Fruit fly (Drosophila melanogaster) whole organism, prepupa: ENCODE measurements around the gene Rbfox1.

ENCODE experiments used
- CG10669 ChIP-seq: fragments of 200-800 bp; sonication (Bioruptor generic); optimal IDR thresholded peaks from 3 replicates; lab custom pipeline; 2018; ENCODE audit warnings: missing biosample characterization, mild to moderate bottlenecking, missing genetic modification characterization, moderate library complexity
- CG11294 ChIP-seq: fragments of 200-800 bp; sonication (Bioruptor generic); IDR thresholded peaks from 2 replicates; pipeline ENCODE4 v1.3.6; 2022; ENCODE audit warnings: missing biosample characterization, missing genetic modification characterization
- CG11902 ChIP-seq: fragments of 200-800 bp; sonication (Bioruptor generic); optimal IDR thresholded peaks from 3 replicates; lab custom pipeline; 2016; ENCODE audit warnings: missing biosample characterization, missing genetic modification characterization
- CG1621 ChIP-seq: fragments of 200-800 bp; sonication (Bioruptor generic); optimal IDR thresholded peaks from 3 replicates; lab custom pipeline; 2018; ENCODE audit warnings: missing biosample characterization, mild to moderate bottlenecking, missing genetic modification characterization
- CG3032 ChIP-seq: fragments of 200-800 bp; optimal IDR thresholded peaks from 2 replicates; lab custom pipeline; 2019; ENCODE audit warnings: missing biosample characterization, mild to moderate bottlenecking, missing genetic modification characterization, moderate library complexity
- CG31627 ChIP-seq: fragments of 200-800 bp; sonication (Bioruptor generic); optimal IDR thresholded peaks from 3 replicates; lab custom pipeline; 2016; ENCODE audit warnings: missing biosample characterization, missing genetic modification characterization
- CG3919 ChIP-seq: fragments of 200-800 bp; sonication (Bioruptor generic); optimal IDR thresholded peaks from 3 replicates; lab custom pipeline; 2016; ENCODE audit warnings: missing biosample characterization, missing genetic modification characterization
- CG6792 ChIP-seq: fragments of 200-800 bp; sonication (Bioruptor generic); optimal IDR thresholded peaks from 3 replicates; lab custom pipeline; 2016; ENCODE audit warnings: missing biosample characterization, missing genetic modification characterization
- CG6808 ChIP-seq: fragments of 200-800 bp; sonication (Bioruptor generic); optimal IDR thresholded peaks from 3 replicates; lab custom pipeline; 2017; ENCODE audit warnings: missing biosample characterization, missing genetic modification characterization, mild to moderate bottlenecking, moderate library complexity, missing genetic modification reagents
- CG8119 ChIP-seq: fragments of 200-800 bp; sonication (Bioruptor generic); IDR thresholded peaks from 3 replicates; pipeline ENCODE4 v1.3.6; 2022; ENCODE audit warnings: missing biosample characterization, missing genetic modification characterization
- Eip93F ChIP-seq: fragments of 200-800 bp; sonication (Bioruptor generic); optimal IDR thresholded peaks from 2 replicates; lab custom pipeline; 2016; ENCODE audit warnings: missing biosample characterization, mild to moderate bottlenecking, missing genetic modification characterization
- Ets21C ChIP-seq: fragments of 200-800 bp; sonication (Bioruptor generic); optimal IDR thresholded peaks from 3 replicates; lab custom pipeline; 2016; ENCODE audit warnings: missing biosample characterization, missing genetic modification characterization
- Ets96B ChIP-seq: fragments of 200-800 bp; optimal IDR thresholded peaks from 2 replicates; lab custom pipeline; 2019; ENCODE audit warnings: missing biosample characterization, mild to moderate bottlenecking, missing genetic modification characterization, moderate library complexity
- Hr39 ChIP-seq: fragments of 200-800 bp; sonication (Bioruptor generic); optimal IDR thresholded peaks from 2 replicates; lab custom pipeline; 2016; ENCODE audit warnings: missing biosample characterization, missing genetic modification characterization
- Hr4 ChIP-seq: fragments of 200-800 bp; sonication (Bioruptor generic); optimal IDR thresholded peaks from 3 replicates; lab custom pipeline; 2016; ENCODE audit warnings: missing biosample characterization, missing genetic modification characterization
- Lpt ChIP-seq: fragments of 200-800 bp; sonication (Bioruptor generic); optimal IDR thresholded peaks from 3 replicates; lab custom pipeline; 2016; ENCODE audit warnings: missing biosample characterization, missing genetic modification characterization
- Smox ChIP-seq: fragments of 200-800 bp; sonication (Bioruptor generic); optimal IDR thresholded peaks from 3 replicates; lab custom pipeline; 2016; ENCODE audit warnings: missing biosample characterization, missing genetic modification characterization
- Sox102F ChIP-seq: fragments of 200-800 bp; sonication (Bioruptor generic); optimal IDR thresholded peaks from 2 replicates; lab custom pipeline; 2016; ENCODE audit warnings: missing biosample characterization, mild to moderate bottlenecking, missing genetic modification characterization
- Sox14 ChIP-seq: fragments of 200-800 bp; sonication (Bioruptor generic); optimal IDR thresholded peaks from 3 replicates; lab custom pipeline; 2016; ENCODE audit warnings: missing biosample characterization, missing genetic modification characterization
- achi ChIP-seq: fragments of 200-800 bp; sonication (Bioruptor generic); optimal IDR thresholded peaks from 3 replicates; lab custom pipeline; 2016; ENCODE audit warnings: missing biosample characterization, missing genetic modification characterization
- acj6 ChIP-seq: fragments of 200-800 bp; sonication (Bioruptor generic); optimal IDR thresholded peaks from 3 replicates; lab custom pipeline; 2016; ENCODE audit warnings: missing biosample characterization, missing genetic modification characterization
- cyc ChIP-seq: fragments of 200-800 bp; sonication (Bioruptor generic); optimal IDR thresholded peaks from 3 replicates; lab custom pipeline; 2016; ENCODE audit warnings: missing biosample characterization, missing genetic modification characterization
- dac ChIP-seq: fragments of 200-800 bp; sonication (Bioruptor generic); optimal IDR thresholded peaks from 2 replicates; lab custom pipeline; 2017; ENCODE audit warnings: missing biosample characterization, mild to moderate bottlenecking, missing genetic modification characterization
- dsx ChIP-seq: fragments of 200-800 bp; optimal IDR thresholded peaks from 3 replicates; lab custom pipeline; 2019; ENCODE audit warnings: missing biosample characterization, mild to moderate bottlenecking, missing genetic modification characterization, moderate library complexity; ENCODE audit not compliant: poor library complexity, severe bottlenecking
- eg ChIP-seq: fragments of 200-800 bp; sonication (Bioruptor generic); IDR thresholded peaks from 3 replicates; pipeline ENCODE4 v1.3.6; 2022; ENCODE audit warnings: missing biosample characterization, missing genetic modification characterization
- fd59A ChIP-seq: fragments of 200-800 bp; sonication (Bioruptor generic); optimal IDR thresholded peaks from 2 replicates; lab custom pipeline; 2017; ENCODE audit warnings: missing biosample characterization, mild to moderate bottlenecking, missing genetic modification characterization, missing genetic modification reagents
- fd85E ChIP-seq: fragments of 200-800 bp; sonication (Bioruptor generic); optimal IDR thresholded peaks from 3 replicates; lab custom pipeline; 2016; ENCODE audit warnings: missing biosample characterization, missing genetic modification characterization
- fkh ChIP-seq: fragments of 200-800 bp; sonication (Bioruptor generic); optimal IDR thresholded peaks from 3 replicates; lab custom pipeline; 2017; ENCODE audit warnings: missing biosample characterization, mild to moderate bottlenecking, missing genetic modification characterization, moderate library complexity
- pdm3 ChIP-seq: fragments of 200-800 bp; sonication (Bioruptor generic); optimal IDR thresholded peaks from 3 replicates; lab custom pipeline; 2016; ENCODE audit warnings: missing biosample characterization, missing genetic modification characterization
- spab ChIP-seq: fragments of 200-800 bp; sonication (Bioruptor generic); optimal IDR thresholded peaks from 2 replicates; lab custom pipeline; 2017; ENCODE audit warnings: missing biosample characterization, mild to moderate bottlenecking, missing genetic modification characterization, missing genetic modification reagents
- svp ChIP-seq: fragments of 200-800 bp; sonication (Bioruptor generic); peaks from one replicate; lab custom pipeline; 2016; ENCODE audit warnings: missing biosample characterization, missing genetic modification characterization
- vri ChIP-seq: fragments of 200-800 bp; sonication (Bioruptor generic); optimal IDR thresholded peaks from 3 replicates; lab custom pipeline; 2016; ENCODE audit warnings: missing biosample characterization, mild to moderate bottlenecking, missing genetic modification characterization

Gene Rbfox1

DNA sequence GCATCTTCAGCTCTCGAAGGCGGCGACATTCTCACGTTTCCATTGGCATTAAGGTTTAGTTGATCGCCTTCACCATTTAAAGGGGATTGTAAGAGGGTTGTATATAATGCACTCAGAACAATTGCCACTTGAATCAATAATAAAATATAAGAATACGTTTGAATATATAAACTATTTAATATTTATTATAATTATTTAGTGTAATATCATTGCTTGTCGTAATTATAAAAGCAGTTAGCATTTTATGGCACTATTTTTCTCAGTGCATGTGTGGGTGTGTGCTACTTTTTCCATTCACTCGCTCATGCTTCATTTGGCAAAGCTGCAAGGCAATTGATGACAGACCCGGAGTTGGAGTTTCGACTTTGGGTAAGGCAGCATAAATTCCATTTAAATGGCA lies 81.0 kb downstream of the Rbfox1 start (continued):
- TF ChIP-seq CG11294 (GFP tag; lab: Robert Waterston, UW): peak; percentile 47
- TF ChIP-seq dsx (GFP tag; lab: Kevin White, UChicago): peak; percentile 75
- TF ChIP-seq Eip93F: no peak
- TF ChIP-seq CG1621 (tag; lab: Kevin White, UChicago): peak; percentile 7
- TF ChIP-seq Sox14 (GFP tag; lab: Kevin White, UChicago): no peak
- TF ChIP-seq Hr39 (GFP tag; lab: Kevin White, UChicago): no peak
- peak; percentile 62 for TF ChIP-seq fd59A
- TF ChIP-seq Ets96B (tag; lab: Kevin White, UChicago): peak; percentile 74
- TF ChIP-seq fkh (GFP tag; lab: Kevin White, UChicago): no peak

DNA sequence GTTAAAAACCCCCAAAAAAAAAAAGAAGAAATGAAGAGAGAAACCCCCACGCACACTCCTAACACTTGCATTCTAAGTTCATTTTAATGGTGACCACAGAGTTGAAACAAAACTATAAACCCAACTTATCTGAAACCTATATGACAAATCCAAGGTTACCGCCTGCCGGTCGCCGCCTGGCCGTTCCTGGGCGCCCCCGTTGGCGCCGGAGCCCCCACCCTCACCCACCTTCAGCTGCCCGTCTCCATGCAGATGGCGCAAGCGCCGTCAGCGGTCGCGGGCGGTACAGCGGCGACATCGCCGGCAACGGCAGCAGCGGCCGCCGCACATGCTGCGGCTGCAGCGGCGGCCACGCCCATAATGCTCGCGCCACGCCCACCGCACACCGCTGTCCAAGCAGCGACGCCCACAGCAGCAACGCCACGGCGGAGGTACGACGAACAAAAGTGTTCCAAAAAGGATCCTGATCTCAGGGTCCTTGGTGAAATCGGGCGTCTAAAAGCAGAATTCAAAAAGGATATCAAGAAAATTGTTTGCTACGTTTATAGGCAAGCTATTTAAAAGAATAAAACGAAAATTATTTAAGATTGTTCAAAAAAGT lies 100.6 kb downstream of the Rbfox1 start:
- no peak for TF ChIP-seq fd59A

DNA sequence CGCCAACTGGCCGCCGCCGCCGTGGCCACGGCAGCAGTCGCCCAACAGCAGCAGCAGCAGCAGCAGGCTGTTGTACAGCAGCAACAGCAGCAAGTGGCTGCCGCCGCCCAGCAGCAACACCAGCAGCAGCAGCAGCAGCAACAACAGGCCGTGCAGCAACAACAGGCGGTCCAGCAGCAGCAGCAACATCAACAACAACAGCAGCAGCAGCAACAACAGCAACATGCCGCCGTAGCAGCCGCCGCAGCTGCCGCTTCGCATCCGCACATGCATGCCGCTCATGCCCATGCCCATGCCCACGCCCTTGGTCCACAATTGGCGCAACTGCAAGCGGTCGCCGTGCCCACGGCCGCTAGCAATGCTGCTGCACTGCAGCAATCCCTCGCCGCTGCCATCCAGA lies 103.8 kb downstream of the Rbfox1 start:
- TF ChIP-seq dsx (GFP tag; lab: Kevin White, UChicago): no peak
- TF ChIP-seq achi: no peak
- TF ChIP-seq dac: no peak
- no peak for TF ChIP-seq CG8119

DNA sequence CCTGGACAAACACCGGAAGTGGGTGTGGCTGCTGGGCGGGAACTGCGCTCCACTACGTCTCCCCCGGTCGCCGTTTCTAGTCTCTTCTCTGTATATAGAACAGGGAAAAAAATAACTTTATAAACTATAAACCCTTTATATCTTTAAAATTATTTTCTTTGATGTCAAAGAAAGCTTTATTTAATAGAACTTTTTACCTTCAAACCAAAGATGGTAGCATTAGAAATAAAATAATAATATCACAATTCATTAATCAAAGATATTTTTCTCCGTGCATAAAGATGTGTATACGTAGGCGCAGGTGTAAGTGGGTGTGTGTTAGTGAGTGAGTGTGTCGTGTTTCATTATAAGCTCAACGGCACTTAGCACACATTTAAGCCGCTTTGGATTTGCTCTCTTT lies 118.3 kb downstream of the Rbfox1 start:
- TF ChIP-seq fd85E (GFP tag; lab: Kevin White, UChicago): no peak
- no peak for TF ChIP-seq Ets21C (GFP tag; lab: Kevin White, UChicago)
- TF ChIP-seq Sox14 (GFP tag; lab: Kevin White, UChicago): no peak
- no peak for TF ChIP-seq CG31627
- no peak for TF ChIP-seq svp (GFP tag; lab: Kevin White, UChicago)
- no peak for TF ChIP-seq CG3919 (GFP tag; lab: Kevin White, UChicago)
- no peak for TF ChIP-seq cyc (GFP tag; lab: Kevin White, UChicago)
- no peak for TF ChIP-seq acj6 (GFP tag; lab: Kevin White, UChicago)
- no peak for TF ChIP-seq pdm3 (GFP tag; lab: Kevin White, UChicago)
- no peak for TF ChIP-seq CG10669 (GFP tag; lab: Kevin White, UChicago)

DNA sequence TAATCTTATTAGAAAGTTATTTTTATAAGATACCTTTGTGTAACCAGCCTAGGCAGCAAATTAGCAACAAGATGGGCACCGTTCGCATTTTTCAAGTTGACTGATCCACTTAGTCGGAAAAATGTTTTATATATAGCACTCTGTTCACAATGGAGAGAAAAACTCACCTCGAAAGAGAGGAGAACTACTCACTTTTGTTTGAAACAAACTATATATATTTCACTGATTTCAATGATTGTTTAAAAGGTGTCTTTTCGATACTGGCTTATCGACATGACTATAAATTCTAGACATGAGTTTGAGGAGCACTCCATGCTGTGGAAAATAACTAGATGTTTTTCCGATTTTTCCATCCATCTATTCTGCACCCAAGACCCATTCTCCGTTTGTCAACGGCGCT lies 142.3 kb downstream of the Rbfox1 start, which contains the start of gene CG42521:
TSS of gene CG42521 (minus strand) at position 101 of the 400 bp plus-strand sequence.
- TF ChIP-seq spab (GFP tag; lab: Kevin White, UChicago): no peak
- no peak for TF ChIP-seq CG6792 (GFP tag; lab: Kevin White, UChicago)
- no peak for TF ChIP-seq CG11902 (GFP tag; lab: Kevin White, UChicago)
- no peak for TF ChIP-seq CG1621 (tag; lab: Kevin White, UChicago)
- no peak for TF ChIP-seq Hr4
- TF ChIP-seq CG3919 (GFP tag; lab: Kevin White, UChicago): no peak
- no peak for TF ChIP-seq Sox102F (GFP tag; lab: Kevin White, UChicago)
- TF ChIP-seq CG8119: no peak
- no peak for TF ChIP-seq CG3032 (tag; lab: Kevin White, UChicago)

DNA sequence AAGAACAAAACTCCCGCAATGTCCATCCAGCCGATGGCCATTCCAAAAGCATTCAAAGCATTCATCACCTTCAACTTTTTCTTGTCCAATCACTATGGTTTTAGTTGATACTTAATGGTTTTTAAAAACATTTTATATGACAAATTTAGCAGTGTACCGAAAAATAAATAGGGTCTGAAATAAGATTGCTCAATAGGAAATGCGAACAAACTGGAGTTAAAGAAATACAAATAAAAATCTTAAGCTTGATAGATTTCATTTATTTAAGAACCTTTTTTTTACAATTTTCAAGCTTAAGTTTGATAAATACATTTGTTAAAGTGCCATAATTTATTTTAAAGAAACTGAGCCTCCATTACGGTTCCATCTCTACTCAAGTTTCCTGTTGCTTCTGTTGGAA lies 144.3 kb downstream of the Rbfox1 start, which contains the start of gene CG43127:
TSS of gene CG43127 (minus strand) at position 101 of the 400 bp plus-strand sequence.
- TF ChIP-seq achi: no peak
- no peak for TF ChIP-seq eg (GFP tag; lab: Robert Waterston, UW)
- no peak for TF ChIP-seq Lpt (GFP tag; lab: Kevin White, UChicago)
- no peak for TF ChIP-seq Hr4
- no peak for TF ChIP-seq vri
- no peak for TF ChIP-seq dac
- no peak for TF ChIP-seq Hr39 (GFP tag; lab: Kevin White, UChicago)
- no peak for TF ChIP-seq CG3032 (tag; lab: Kevin White, UChicago)
- TF ChIP-seq CG6808 (GFP tag; lab: Kevin White, UChicago): no peak
- TF ChIP-seq Smox (GFP tag; lab: Kevin White, UChicago): no peak
